Fruit fly (Drosophila melanogaster) whole organism, wandering third instar larva: ENCODE results near the gene fz4.

Source experiments
- Abd-B ChIP-seq: fragments of >200 bp; optimal IDR thresholded peaks from 2 replicates; lab custom pipeline; 2017; ENCODE audit warnings: missing biosample characterization, missing genetic modification characterization
- CG32264 ChIP-seq: fragments of 200-800 bp; sonication (Bioruptor generic); optimal IDR thresholded peaks from 2 replicates; lab custom pipeline; 2016; ENCODE audit warnings: missing biosample characterization, missing genetic modification characterization
- CG9705 ChIP-seq: fragments of 200-800 bp; sonication (Bioruptor generic); optimal IDR thresholded peaks from 2 replicates; lab custom pipeline; 2018; ENCODE audit warnings: missing biosample characterization, mild to moderate bottlenecking, missing genetic modification characterization
- CrebA ChIP-seq: fragments of 200-800 bp; sonication (Bioruptor generic); optimal IDR thresholded peaks from 2 replicates; lab custom pipeline; 2016; ENCODE audit warnings: missing biosample characterization, mild to moderate bottlenecking, missing genetic modification characterization, borderline replicate concordance
- Dfd ChIP-seq: fragments of >200 bp; optimal IDR thresholded peaks from 2 replicates; lab custom pipeline; 2017; ENCODE audit warnings: missing biosample characterization, missing genetic modification characterization
- Dif ChIP-seq: fragments of 200-275, 200-300 bp; sonication (Bioruptor generic); optimal IDR thresholded peaks from 2 replicates; lab custom pipeline; 2018; ENCODE audit warnings: missing biosample characterization, missing genetic modification characterization; ENCODE audit not compliant: partially characterized antibody
- GATAd ChIP-seq: sonication (Bioruptor generic); optimal IDR thresholded peaks from 2 replicates; lab custom pipeline; 2016; ENCODE audit warnings: missing biosample characterization, missing genetic modification characterization
- HLH106 ChIP-seq: fragments of 200-800 bp; optimal IDR thresholded peaks from 3 replicates; lab custom pipeline; 2019; ENCODE audit warnings: missing biosample characterization, mild to moderate bottlenecking, missing genetic modification characterization, moderate library complexity
- Hnf4 ChIP-seq: fragments of 200-800 bp; sonication (Bioruptor generic); optimal IDR thresholded peaks from 2 replicates; lab custom pipeline; 2016; ENCODE audit warnings: missing biosample characterization, mild to moderate bottlenecking, missing genetic modification characterization
- Hr78 ChIP-seq: fragments of >200 bp; optimal IDR thresholded peaks from 2 replicates; lab custom pipeline; 2017; ENCODE audit warnings: missing biosample characterization, missing genetic modification characterization
- Hr83 ChIP-seq: fragments of 200-300 bp; sonication (Bioruptor generic); optimal IDR thresholded peaks from 2 replicates; lab custom pipeline; 2016; ENCODE audit warnings: missing biosample characterization, mild to moderate bottlenecking, missing genetic modification characterization, moderate library complexity; ENCODE audit not compliant: poor library complexity, severe bottlenecking
- Jra ChIP-seq: sonication (Bioruptor generic); optimal IDR thresholded peaks from 2 replicates; lab custom pipeline; 2016; ENCODE audit warnings: missing biosample characterization, missing genetic modification characterization
- Mio ChIP-seq: sonication (Bioruptor generic); optimal IDR thresholded peaks from 2 replicates; lab custom pipeline; 2016; ENCODE audit warnings: missing biosample characterization, missing genetic modification characterization
- Myc ChIP-seq: fragments of >200 bp; optimal IDR thresholded peaks from 2 replicates; lab custom pipeline; 2017
- N ChIP-seq: fragments of >200 bp; optimal IDR thresholded peaks from 2 replicates; lab custom pipeline; 2018; ENCODE audit warnings: missing biosample characterization, missing external identifiers, missing genetic modification characterization
- OdsH ChIP-seq: fragments of 200-800 bp; sonication (Bioruptor generic); optimal IDR thresholded peaks from 2 replicates; lab custom pipeline; 2016; ENCODE audit warnings: missing biosample characterization, mild to moderate bottlenecking, missing genetic modification characterization
- Rel ChIP-seq, 2 experiments: fragments of 200-800 bp; sonication (Bioruptor generic) in 1 of 2; optimal IDR thresholded peaks; 2 replicates in 1 of 2; 3 replicates in 1 of 2; lab custom pipeline; 2016 to 2019; ENCODE audit warnings: mild to moderate bottlenecking in 2 of 2, missing biosample characterization in 2 of 2, missing genetic modification characterization in 2 of 2, moderate library complexity in 1 of 2
- Sp1 ChIP-seq: fragments of 200-800 bp; sonication (Bioruptor generic); optimal IDR thresholded peaks from 3 replicates; lab custom pipeline; 2019; ENCODE audit warnings: missing biosample characterization, mild to moderate bottlenecking, missing genetic modification characterization, moderate library complexity
- Vsx2 ChIP-seq: fragments of 200-300, 225-300 bp; sonication (Bioruptor generic); optimal IDR thresholded peaks from 2 replicates; lab custom pipeline; 2018; ENCODE audit warnings: missing biosample characterization, missing genetic modification characterization; ENCODE audit not compliant: partially characterized antibody
- br ChIP-seq: fragments of 200-800 bp; sonication (Bioruptor generic); optimal IDR thresholded peaks from 2 replicates; lab custom pipeline; 2016; ENCODE audit warnings: missing biosample characterization, missing genetic modification characterization
- brk ChIP-seq: fragments of 200-800 bp; sonication (Bioruptor generic); optimal IDR thresholded peaks from 2 replicates; lab custom pipeline; 2016; ENCODE audit warnings: missing biosample characterization, mild to moderate bottlenecking, missing genetic modification characterization
- dl ChIP-seq, 2 experiments: fragments of 175-275, 200-275 bp in 1 of 2; fragments of 200-275 bp in 1 of 2; sonication (Bioruptor generic); optimal IDR thresholded peaks; lab custom pipeline; 2018; ENCODE audit warnings: mild to moderate bottlenecking in 2 of 2, missing biosample characterization in 2 of 2, missing genetic modification characterization in 2 of 2, moderate library complexity in 2 of 2; ENCODE audit not compliant: partially characterized antibody in 2 of 2, insufficient read depth in 1 of 2
- dmrt93B ChIP-seq: fragments of 200-800 bp; sonication (Bioruptor generic); optimal IDR thresholded peaks from 2 replicates; lab custom pipeline; 2018; ENCODE audit warnings: missing biosample characterization, mild to moderate bottlenecking, missing genetic modification characterization
- dsf ChIP-seq: sonication (Bioruptor generic); optimal IDR thresholded peaks from 2 replicates; lab custom pipeline; 2016; ENCODE audit warnings: missing biosample characterization, missing genetic modification characterization, borderline replicate concordance
- ey ChIP-seq: fragments of 200-800 bp; sonication (Bioruptor generic); optimal IDR thresholded peaks from 2 replicates; lab custom pipeline; 2016; ENCODE audit warnings: missing biosample characterization, missing genetic modification characterization
- foxo ChIP-seq, 2 experiments: fragments of 200-800 bp; sonication (Bioruptor generic); optimal IDR thresholded peaks; 2 replicates in 1 of 2; 3 replicates in 1 of 2; lab custom pipeline; 2016 to 2017; ENCODE audit warnings: missing biosample characterization in 2 of 2, missing genetic modification characterization in 2 of 2
- fru ChIP-seq: fragments of 200-800 bp; sonication (Bioruptor generic); optimal IDR thresholded peaks from 3 replicates; lab custom pipeline; 2016; ENCODE audit warnings: missing biosample characterization, mild to moderate bottlenecking, missing genetic modification characterization
- h ChIP-seq: fragments of 200-800 bp; sonication (Bioruptor generic); optimal IDR thresholded peaks from 3 replicates; lab custom pipeline; 2016; ENCODE audit warnings: missing biosample characterization, mild to moderate bottlenecking, missing genetic modification characterization
- jim ChIP-seq: fragments of 175-275, 200-325 bp; sonication (Bioruptor generic); optimal IDR thresholded peaks from 2 replicates; lab custom pipeline; 2016; ENCODE audit warnings: missing biosample characterization, mild to moderate bottlenecking, missing genetic modification characterization
- lola ChIP-seq: fragments of >200 bp; optimal IDR thresholded peaks from 2 replicates; lab custom pipeline; 2017; ENCODE audit warnings: missing biosample characterization, missing genetic modification characterization
- pan ChIP-seq: fragments of >200 bp; optimal IDR thresholded peaks from 2 replicates; lab custom pipeline; 2017
- psq ChIP-seq: fragments of 200-800 bp; sonication (Bioruptor generic); optimal IDR thresholded peaks from 3 replicates; lab custom pipeline; 2017; ENCODE audit warnings: missing biosample characterization, mild to moderate bottlenecking, missing genetic modification characterization, moderate library complexity
- rgr ChIP-seq: fragments of 200-800 bp; sonication (Bioruptor generic); optimal IDR thresholded peaks from 3 replicates; lab custom pipeline; 2016; ENCODE audit warnings: missing biosample characterization, mild to moderate bottlenecking, missing genetic modification characterization
- sage ChIP-seq: fragments of 200-800 bp; sonication (Bioruptor generic); optimal IDR thresholded peaks from 2 replicates; lab custom pipeline; 2016; ENCODE audit warnings: missing biosample characterization, mild to moderate bottlenecking, missing genetic modification characterization
- sv ChIP-seq: fragments of 200-800 bp; sonication (Bioruptor generic); optimal IDR thresholded peaks from 3 replicates; lab custom pipeline; 2016; ENCODE audit warnings: missing biosample characterization, missing genetic modification characterization
- tai ChIP-seq: sonication (Bioruptor generic); optimal IDR thresholded peaks from 2 replicates; lab custom pipeline; 2016; ENCODE audit warnings: missing biosample characterization, missing genetic modification characterization
- usp ChIP-seq: fragments of >200 bp; optimal IDR thresholded peaks from 2 replicates; lab custom pipeline; 2017; ENCODE audit warnings: missing biosample characterization, missing genetic modification characterization
- woc ChIP-seq: sonication (Bioruptor generic); optimal IDR thresholded peaks from 2 replicates; lab custom pipeline; 2016; ENCODE audit warnings: missing biosample characterization, mild to moderate bottlenecking, missing genetic modification characterization

fz4 gene

DNA sequence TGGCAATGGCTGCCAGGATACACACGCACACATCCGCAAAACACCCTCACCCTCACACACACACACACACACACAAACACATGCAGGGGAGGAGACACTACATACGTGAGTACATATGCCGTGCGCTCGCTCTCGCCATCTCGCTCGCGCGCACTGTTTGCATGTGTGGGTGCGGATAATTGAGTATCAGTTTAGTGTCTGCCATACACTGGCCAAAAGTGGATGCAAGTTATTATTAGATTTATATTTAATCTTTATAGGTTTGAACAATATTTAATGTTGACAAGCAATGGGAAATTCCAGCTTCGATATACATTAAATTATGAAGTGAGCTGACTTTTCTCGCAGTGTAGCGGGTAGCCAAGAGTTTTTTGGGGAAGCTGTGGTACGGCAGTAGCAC lies 7.6 kb upstream of the fz4 start:
- no peak for TF ChIP-seq N (GFP tag; lab: Kevin White, UChicago)
- TF ChIP-seq Mio (GFP tag; lab: Kevin White, UChicago): no peak
- TF ChIP-seq Hr83 (GFP tag; lab: Kevin White, UChicago): no peak
- TF ChIP-seq foxo (GFP tag; optimal IDR thresholded peaks at IDR 0.05; lab: Kevin White, UChicago): peak in 1 of 2 experiments; percentile 33
- TF ChIP-seq Jra (GFP tag; lab: Kevin White, UChicago): no peak
- TF ChIP-seq psq (GFP tag; lab: Kevin White, UChicago): no peak
- TF ChIP-seq CG9705 (GFP tag; lab: Kevin White, UChicago): peak; percentile 8
- peak; percentile 13 for TF ChIP-seq sv (GFP tag; lab: Kevin White, UChicago)
- TF ChIP-seq tai (GFP tag; lab: Kevin White, UChicago): no peak
- no peak for TF ChIP-seq Hnf4 (GFP tag; lab: Kevin White, UChicago)
- no peak for TF ChIP-seq Abd-B (GFP tag; lab: Kevin White, UChicago)
- no peak for TF ChIP-seq ey (GFP tag; lab: Kevin White, UChicago)
- no peak for TF ChIP-seq usp (GFP tag; lab: Kevin White, UChicago)
- peak; percentile 45 for TF ChIP-seq HLH106 (tag; lab: Kevin White, UChicago)
- TF ChIP-seq OdsH: no peak
- TF ChIP-seq fru (GFP tag; lab: Kevin White, UChicago): peak; percentile 26
- TF ChIP-seq pan (lab: Kevin White, UChicago): no peak
- no peak for TF ChIP-seq Hr78 (GFP tag; lab: Kevin White, UChicago)
- no peak for TF ChIP-seq jim
- no peak for TF ChIP-seq GATAd (GFP tag; lab: Kevin White, UChicago)
- no peak for TF ChIP-seq Rel (GFP tag; optimal IDR thresholded peaks at IDR 0.05; lab: Kevin White, UChicago)
- no peak for TF ChIP-seq Rel (tag; optimal IDR thresholded peaks at IDR 0.05; lab: Kevin White, UChicago)
- no peak for TF ChIP-seq CG32264 (GFP tag; lab: Kevin White, UChicago)
- TF ChIP-seq dsf: no peak
- peak; percentile 24 for TF ChIP-seq h (GFP tag; lab: Kevin White, UChicago)
- no peak for TF ChIP-seq Dif
- TF ChIP-seq Myc: no peak
- no peak for TF ChIP-seq rgr (GFP tag; lab: Kevin White, UChicago)
- no peak for TF ChIP-seq dl (GFP tag; optimal IDR thresholded peaks at IDR 0.05; lab: Kevin White, UChicago; ENCODE audit: insufficient read depth in 1 of 2, partially characterized antibody in 2 of 2)
- no peak for TF ChIP-seq sage (GFP tag; lab: Kevin White, UChicago)
- TF ChIP-seq dmrt93B (GFP tag; lab: Kevin White, UChicago): no peak
- no peak for TF ChIP-seq CrebA (GFP tag; lab: Kevin White, UChicago)
- no peak for TF ChIP-seq woc
- TF ChIP-seq Dfd: peak; percentile 26
- peak; percentile 39 for TF ChIP-seq Sp1 (GFP tag; lab: Kevin White, UChicago)
- no peak for TF ChIP-seq br
- no peak for TF ChIP-seq lola (GFP tag; lab: Kevin White, UChicago)
- no peak for TF ChIP-seq Vsx2
- no peak for TF ChIP-seq brk (GFP tag; lab: Kevin White, UChicago)

- TF ChIP-seq Dfd: no peak
- no peak for TF ChIP-seq Vsx2
- no peak for TF ChIP-seq HLH106 (tag; lab: Kevin White, UChicago)
- no peak for TF ChIP-seq ey (GFP tag; lab: Kevin White, UChicago)
- TF ChIP-seq psq (GFP tag; lab: Kevin White, UChicago): no peak
- no peak for TF ChIP-seq Rel (GFP tag; optimal IDR thresholded peaks at IDR 0.05; lab: Kevin White, UChicago)
- TF ChIP-seq Rel (tag; optimal IDR thresholded peaks at IDR 0.05; lab: Kevin White, UChicago): no peak
- no peak for TF ChIP-seq h (GFP tag; lab: Kevin White, UChicago)
- TF ChIP-seq Mio (GFP tag; lab: Kevin White, UChicago): no peak
- no peak for TF ChIP-seq CG32264 (GFP tag; lab: Kevin White, UChicago)
- no peak for TF ChIP-seq dl (GFP tag; optimal IDR thresholded peaks at IDR 0.05; lab: Kevin White, UChicago; ENCODE audit: insufficient read depth in 1 of 2, partially characterized antibody in 2 of 2)
- TF ChIP-seq CrebA (GFP tag; lab: Kevin White, UChicago): no peak
- TF ChIP-seq brk (GFP tag; lab: Kevin White, UChicago): no peak
- TF ChIP-seq dmrt93B (GFP tag; lab: Kevin White, UChicago): no peak
- no peak for TF ChIP-seq sv (GFP tag; lab: Kevin White, UChicago)
- TF ChIP-seq woc: no peak
- no peak for TF ChIP-seq dsf
- no peak for TF ChIP-seq Hr78 (GFP tag; lab: Kevin White, UChicago)
- no peak for TF ChIP-seq Dif
- no peak for TF ChIP-seq GATAd (GFP tag; lab: Kevin White, UChicago)
These were observed 769 bp upstream of the fz4 start for dm6 chrX:7110890-7111289.
